Fruit fly (Drosophila melanogaster): Measurements from ENCODE around the gene eIF4EHP.

eIF4EHP gene

dm6 chr3R:24058041-24058440 is 50.7 kb downstream of the eIF4EHP start, which contains the start of gene SMC1 (continued):
- 0 out of 2 replicates have a peak, but pooled peaks have one; percentile 23 for TF ChIP-seq Awh (GFP tag; IDR thresholded peaks at IDR 0.05)
- no peak for TF ChIP-seq CG3838 (GFP tag; optimal IDR thresholded peaks at IDR 0.05)
- peak; percentile 97 for TF ChIP-seq tna (GFP tag; IDR thresholded peaks at IDR 0.05; ENCODE audit: partially characterized antibody)
- 0 out of 3 replicates have a peak, but pooled peaks have one; percentile 19 for TF ChIP-seq CG17361 (GFP tag; IDR thresholded peaks at IDR 0.05)
- no peak for TF ChIP-seq esg (GFP tag; conservative IDR thresholded peaks at IDR 0.05)
- peak; percentile 13 for TF ChIP-seq Mes4 (GFP tag; optimal IDR thresholded peaks at IDR 0.05)
- peak; percentile 73 for TF ChIP-seq CG10543 (GFP tag; optimal IDR thresholded peaks at IDR 0.05)
- TF ChIP-seq Gsc (GFP tag; IDR thresholded peaks at IDR 0.05) = no peak
- TF ChIP-seq HLH4C (GFP tag; IDR thresholded peaks at IDR 0.05; ENCODE audit: partially characterized antibody) = peak; percentile 98
- no peak for TF ChIP-seq CG14441 (GFP tag; IDR thresholded peaks at IDR 0.05)
- TF ChIP-seq ash1 (GFP tag; optimal IDR thresholded peaks at IDR 0.05) = no peak
- TF ChIP-seq gsb (GFP tag; IDR thresholded peaks at IDR 0.05) = no peak
- TF ChIP-seq CG17612 (GFP tag; IDR thresholded peaks at IDR 0.05) = no peak
- peak in 1 of 2 experiments; percentile 25 for TF ChIP-seq crp (GFP tag; optimal IDR thresholded peaks at IDR 0.05)
- no peak for TF ChIP-seq CG6813 (GFP tag; optimal IDR thresholded peaks at IDR 0.05)
- no peak for TF ChIP-seq corto (GFP tag; optimal IDR thresholded peaks at IDR 0.05)
- no peak; the same call in 1 of the 2 replicates for TF ChIP-seq CG6272 (GFP tag; IDR thresholded peaks at IDR 0.05)
- TF ChIP-seq HHEX (GFP tag; optimal IDR thresholded peaks at IDR 0.05) = no peak
- peak; percentile 25 for TF ChIP-seq CG1647 (GFP tag; optimal IDR thresholded peaks at IDR 0.05)
- TF ChIP-seq Rx (GFP tag; IDR thresholded peaks at IDR 0.05) = no peak
- TF ChIP-seq danr (GFP tag; IDR thresholded peaks at IDR 0.05) = no peak
- peak; percentile 99 for TF ChIP-seq Sry-δ (GFP tag; optimal IDR thresholded peaks at IDR 0.05)
- TF ChIP-seq Trl (optimal IDR thresholded peaks at IDR 0.05) = no peak
- TF ChIP-seq Trl (GFP tag; optimal IDR thresholded peaks at IDR 0.05) = peak; percentile 39
- peak; percentile 23 for TF ChIP-seq ems (GFP tag; optimal IDR thresholded peaks at IDR 0.05)
- peak; percentile 55 for TF ChIP-seq CG8924 (tag; optimal IDR thresholded peaks at IDR 0.05)
- peak; percentile 100 for TF ChIP-seq chinmo (GFP tag; IDR thresholded peaks at IDR 0.05; ENCODE audit: partially characterized antibody)
- no peak for TF ChIP-seq Jarid2 (GFP tag; optimal IDR thresholded peaks at IDR 0.05)
- no peak for TF ChIP-seq dan (GFP tag; IDR thresholded peaks at IDR 0.05)
- TF ChIP-seq sima (GFP tag; optimal IDR thresholded peaks at IDR 0.05) = peak; percentile 6
- no peak for TF ChIP-seq Chrac-16 (GFP tag; optimal IDR thresholded peaks at IDR 0.05)
- TF ChIP-seq ap (GFP tag; IDR thresholded peaks at IDR 0.05) = no peak
- no peak for TF ChIP-seq cato (GFP tag; optimal IDR thresholded peaks at IDR 0.05; ENCODE audit: borderline replicate concordance)
- peak; percentile 58 for TF ChIP-seq CG10147 (GFP tag; optimal IDR thresholded peaks at IDR 0.05)
- TF ChIP-seq unpg (GFP tag; optimal IDR thresholded peaks at IDR 0.05) = no peak
- TF ChIP-seq CG12769 (tag; optimal IDR thresholded peaks at IDR 0.05) = peak; percentile 53
- TF ChIP-seq Ptx1 (GFP tag; IDR thresholded peaks at IDR 0.05) = no peak
- peak; percentile 98 for TF ChIP-seq CG2129 (GFP tag; IDR thresholded peaks at IDR 0.05; ENCODE audit: partially characterized antibody)
- TF ChIP-seq CG15479 (GFP tag; optimal IDR thresholded peaks at IDR 0.05) = no peak
- TF ChIP-seq tap (tag; optimal IDR thresholded peaks at IDR 0.05) = no peak
- peak; percentile 41 for TF ChIP-seq dm (GFP tag; optimal IDR thresholded peaks at IDR 0.05)
- TF ChIP-seq Spps (tag; optimal IDR thresholded peaks at IDR 0.05) = no peak
- TF ChIP-seq hb (GFP tag; IDR thresholded peaks at IDR 0.05; ENCODE audit: partially characterized antibody) = peak; percentile 99
- peak; percentile 100 for TF ChIP-seq bbx (GFP tag; IDR thresholded peaks at IDR 0.05; ENCODE audit: partially characterized antibody)
- TF ChIP-seq peb (GFP tag; IDR thresholded peaks at IDR 0.05) = no peak
- TF ChIP-seq pum (GFP tag; optimal IDR thresholded peaks at IDR 0.05) = no peak
- TF ChIP-seq CG1602 (GFP tag; optimal IDR thresholded peaks at IDR 0.05) = no peak
- TF ChIP-seq Myb (GFP tag; optimal IDR thresholded peaks at IDR 0.05) = peak; percentile 68
- TF ChIP-seq Med (GFP tag) = peak; percentile 90
- peak; percentile 23 for TF ChIP-seq CG15696 (tag; optimal IDR thresholded peaks at IDR 0.05)
- TF ChIP-seq Camta (GFP tag; optimal IDR thresholded peaks at IDR 0.05) = no peak
